Fruit fly (Drosophila melanogaster) S2 (cell line): ENCODE results near the gene Pcmt.

Source experiments
- CG8478 ChIP-seq: fragments of >200 bp; optimal IDR thresholded peaks from 2 replicates; lab custom pipeline; 2018
- CTCF ChIP-seq, 2 experiments: fragments of >200 bp; optimal IDR thresholded peaks; 2 replicates each; lab custom pipeline; 2018

DNA sequence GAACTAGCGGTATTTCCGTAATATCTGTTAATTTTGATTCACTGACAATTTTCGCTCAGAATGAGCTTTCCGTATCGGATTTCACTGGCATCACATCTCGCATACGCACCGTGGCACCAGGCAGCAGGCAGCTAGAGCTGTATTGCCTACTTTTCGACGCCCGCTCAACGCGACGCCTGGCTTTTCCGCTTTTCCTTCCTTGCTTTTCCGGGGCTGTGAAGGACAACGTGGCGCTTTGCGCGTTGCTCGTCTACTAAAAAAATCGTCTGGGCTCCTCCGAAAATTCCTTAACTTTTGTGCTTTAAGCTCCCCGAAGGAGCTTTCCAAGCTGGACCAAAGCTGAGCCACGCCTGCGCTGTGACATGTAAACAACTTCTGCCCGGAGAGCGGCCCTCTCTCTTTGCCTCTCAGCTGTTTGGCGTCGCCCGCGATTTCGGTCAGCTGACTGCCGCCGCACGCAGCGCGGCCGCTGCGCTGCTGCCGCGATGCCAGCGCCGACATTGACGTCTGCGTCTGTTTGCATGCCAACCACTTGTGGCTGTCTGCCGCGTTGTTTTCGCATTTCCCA, 31.0 kb downstream of the Pcmt start, which contains the start of the genes CG43845 and Nmdar1:
- no peak for TF ChIP-seq CG8478
- TF ChIP-seq CTCF (optimal IDR thresholded peaks at IDR 0.05; lab: Kevin White, UChicago) = no peak
